Fruit fly (Drosophila melanogaster) whole organism, embryonic: ENCODE data around the gene mRpL30.
A peak's percentile ranks its signal among the peaks of the same experiment; 100 is the strongest.

Experiments
- Antp ChIP-seq: fragments of 200-800 bp; sonication (Bioruptor generic); optimal IDR thresholded peaks from 3 replicates; lab custom pipeline; 2016; ENCODE audit warnings: missing biosample characterization, missing genetic modification characterization
- CG10147 ChIP-seq: fragments of 200-800 bp; sonication (Bioruptor generic); optimal IDR thresholded peaks from 2 replicates; lab custom pipeline; 2019; ENCODE audit warnings: missing biosample characterization, mild to moderate bottlenecking, missing genetic modification characterization, moderate library complexity
- CG10274 ChIP-seq: fragments of 200-800 bp; sonication (Bioruptor generic); optimal IDR thresholded peaks from 3 replicates; lab custom pipeline; 2017; ENCODE audit warnings: missing biosample characterization, mild to moderate bottlenecking, missing genetic modification characterization
- CG10654 ChIP-seq: fragments of 200-800 bp; sonication (Bioruptor generic); optimal IDR thresholded peaks from 2 replicates; lab custom pipeline; 2016; ENCODE audit warnings: missing biosample characterization, missing genetic modification characterization
- CG10959 ChIP-seq: fragments of 200-800 bp; sonication (Bioruptor generic); IDR thresholded peaks from 2 replicates; pipeline ENCODE4 v1.3.6; 2022; ENCODE audit warnings: missing biosample characterization, missing genetic modification characterization
- CG11093 ChIP-seq: fragments of 200-800 bp; sonication (Bioruptor generic); IDR thresholded peaks from 3 replicates; pipeline ENCODE4 v1.3.6; 2022; ENCODE audit warnings: missing biosample characterization, missing genetic modification characterization
- CG11398 ChIP-seq: fragments of 200-800 bp; sonication (Bioruptor generic); optimal IDR thresholded peaks from 2 replicates; lab custom pipeline; 2016; ENCODE audit warnings: missing biosample characterization, missing genetic modification characterization
- CG11695 ChIP-seq: fragments of 200-800 bp; sonication (Bioruptor generic); IDR thresholded peaks from 3 replicates; pipeline ENCODE4 v1.3.6; 2022; ENCODE audit warnings: missing biosample characterization, missing genetic modification characterization
- CG11696 ChIP-seq: fragments of 200-800 bp; sonication (Bioruptor generic); IDR thresholded peaks from 2 replicates; pipeline ENCODE4 v1.3.6; 2022; ENCODE audit warnings: missing biosample characterization, missing genetic modification characterization
- CG14860 ChIP-seq: fragments of 200-800 bp; sonication (Bioruptor generic); IDR thresholded peaks from 3 replicates; pipeline ENCODE4 v1.3.6; 2022; ENCODE audit warnings: missing biosample characterization, missing genetic modification characterization; ENCODE audit not compliant: partially characterized antibody
- CG15269 ChIP-seq: fragments of 200-800 bp; sonication (Bioruptor generic); optimal IDR thresholded peaks from 2 replicates; lab custom pipeline; 2018; ENCODE audit warnings: missing biosample characterization, mild to moderate bottlenecking, missing genetic modification characterization, moderate library complexity
- CG1529 ChIP-seq: fragments of 200-800 bp; sonication (Bioruptor generic); optimal IDR thresholded peaks from 3 replicates; lab custom pipeline; 2018; ENCODE audit warnings: missing biosample characterization, missing genetic modification characterization
- CG17568 ChIP-seq: fragments of 200-800 bp; sonication (Bioruptor generic); optimal IDR thresholded peaks from 2 replicates; lab custom pipeline; 2018; ENCODE audit warnings: missing biosample characterization, mild to moderate bottlenecking, missing genetic modification characterization, moderate library complexity
- CG2129 ChIP-seq: fragments of 200-800 bp; sonication (Bioruptor generic); IDR thresholded peaks from 2 replicates; pipeline ENCODE4 v1.3.6; 2022; ENCODE audit warnings: missing biosample characterization, missing genetic modification characterization; ENCODE audit not compliant: partially characterized antibody
- CG2678 ChIP-seq: fragments of 200-800 bp; sonication (Bioruptor generic); optimal IDR thresholded peaks from 3 replicates; lab custom pipeline; 2019; ENCODE audit warnings: missing biosample characterization, mild to moderate bottlenecking, missing genetic modification characterization, moderate library complexity
- CG30431 ChIP-seq: fragments of 200-800 bp; sonication (Bioruptor generic); optimal IDR thresholded peaks from 2 replicates; lab custom pipeline; 2017; ENCODE audit warnings: missing biosample characterization, missing genetic modification characterization
- CG34422 ChIP-seq: fragments of 200-800 bp; sonication (Bioruptor generic); IDR thresholded peaks from 3 replicates; pipeline ENCODE4 v1.3.6; 2022; ENCODE audit warnings: missing biosample characterization, missing genetic modification characterization
- CG6175 ChIP-seq: fragments of 200-800 bp; sonication (Bioruptor generic); IDR thresholded peaks from 3 replicates; pipeline ENCODE4 v1.3.6; 2022; ENCODE audit warnings: missing biosample characterization, missing genetic modification characterization
- CG7963 ChIP-seq: fragments of 200-800 bp; sonication (Bioruptor generic); IDR thresholded peaks from 3 replicates; pipeline ENCODE4 v1.3.6; 2022; ENCODE audit warnings: missing biosample characterization, missing genetic modification characterization; ENCODE audit not compliant: partially characterized antibody
- CG7987 ChIP-seq: fragments of 200-800 bp; sonication (Bioruptor generic); optimal IDR thresholded peaks from 2 replicates; lab custom pipeline; 2018; ENCODE audit warnings: missing biosample characterization, mild to moderate bottlenecking, missing genetic modification characterization, moderate library complexity
- CG9876 ChIP-seq: fragments of 200-800 bp; sonication (Bioruptor generic); optimal IDR thresholded peaks from 2 replicates; lab custom pipeline; 2016; ENCODE audit warnings: missing biosample characterization, missing genetic modification characterization
- Deaf1 ChIP-seq: fragments of 200-800 bp; optimal IDR thresholded peaks from 3 replicates; lab custom pipeline; 2019; ENCODE audit warnings: missing biosample characterization, mild to moderate bottlenecking, missing genetic modification characterization, moderate library complexity
- H2.0 ChIP-seq: fragments of 200-800 bp; sonication (Bioruptor generic); IDR thresholded peaks from 2 replicates; pipeline ENCODE4 v1.3.6; 2022; ENCODE audit warnings: missing biosample characterization, missing genetic modification characterization
- Oaz ChIP-seq: fragments of 200-800 bp; sonication (Bioruptor generic); IDR thresholded peaks from 2 replicates; pipeline ENCODE4 v1.3.6; 2022; ENCODE audit warnings: missing biosample characterization, missing genetic modification characterization
- Oli ChIP-seq: fragments of 200-800 bp; sonication (Bioruptor generic); optimal IDR thresholded peaks from 2 replicates; lab custom pipeline; 2018; ENCODE audit warnings: missing biosample characterization, mild to moderate bottlenecking, missing genetic modification characterization, moderate library complexity
- Optix ChIP-seq: fragments of 200-800 bp; sonication (Bioruptor generic); IDR thresholded peaks from 3 replicates; pipeline ENCODE4 v1.3.6; 2022; ENCODE audit warnings: missing biosample characterization, missing genetic modification characterization
- Ravus ChIP-seq: fragments of 200-800 bp; sonication (Bioruptor generic); IDR thresholded peaks from 2 replicates; pipeline ENCODE4 v1.3.6; 2022; ENCODE audit warnings: missing biosample characterization, missing genetic modification characterization
- Side ChIP-seq: fragments of 200-800 bp; sonication (Bioruptor generic); optimal IDR thresholded peaks from 2 replicates; lab custom pipeline; 2016; ENCODE audit warnings: missing biosample characterization, missing genetic modification characterization
- Sin3A ChIP-seq: fragments of >200 bp; optimal IDR thresholded peaks from 2 replicates; lab custom pipeline; 2018
- Spps ChIP-seq: fragments of 200-800 bp; sonication (Bioruptor generic); optimal IDR thresholded peaks from 2 replicates; lab custom pipeline; 2018; ENCODE audit warnings: missing biosample characterization, mild to moderate bottlenecking, missing genetic modification characterization
- TFAM ChIP-seq: fragments of 200-800 bp; sonication (Bioruptor generic); optimal IDR thresholded peaks from 2 replicates; lab custom pipeline; 2017; ENCODE audit warnings: missing biosample characterization, missing genetic modification characterization, inconsistent platforms
- Taf1 ChIP-seq: fragments of 200-800 bp; sonication (Bioruptor generic); IDR thresholded peaks from 2 replicates; pipeline ENCODE4 v1.3.6; 2022; ENCODE audit warnings: missing biosample characterization, missing genetic modification characterization
- Trl ChIP-seq, 3 experiments: fragments of >200 bp in 2 of 3; fragments of 200-800 bp in 1 of 3; sonication (Bioruptor generic) in 1 of 3; optimal IDR thresholded peaks; 2 replicates in 1 of 3; 3 replicates in 2 of 3; lab custom pipeline; 2016 to 2017; ENCODE audit warnings: missing biosample characterization in 1 of 3, missing genetic modification characterization in 1 of 3
- ato ChIP-seq: fragments of 200-800 bp; sonication (Bioruptor generic); IDR thresholded peaks from 2 replicates; pipeline ENCODE4 v1.3.6; 2022; ENCODE audit warnings: missing biosample characterization, missing genetic modification characterization; ENCODE audit not compliant: partially characterized antibody
- cad ChIP-seq: fragments of >200 bp; optimal IDR thresholded peaks from 2 replicates; lab custom pipeline; 2017; ENCODE audit warnings: missing biosample characterization, missing genetic modification characterization
- ci ChIP-seq: fragments of 200-800 bp; sonication (Bioruptor generic); IDR thresholded peaks from 3 replicates; pipeline ENCODE4 v1.3.6; 2022; ENCODE audit warnings: missing biosample characterization, missing genetic modification characterization
- crc ChIP-seq: fragments of 200-800 bp; sonication (Bioruptor generic); optimal IDR thresholded peaks from 2 replicates; lab custom pipeline; 2016; ENCODE audit warnings: missing biosample characterization, missing genetic modification characterization
- en ChIP-seq: fragments of 200-800 bp; sonication (Bioruptor generic); optimal IDR thresholded peaks from 2 replicates; lab custom pipeline; 2016; ENCODE audit warnings: missing biosample characterization, missing genetic modification characterization
- fd102C ChIP-seq: fragments of 200-800 bp; sonication (Bioruptor generic); optimal IDR thresholded peaks from 2 replicates; lab custom pipeline; 2018; ENCODE audit warnings: missing biosample characterization, mild to moderate bottlenecking, missing genetic modification characterization, moderate library complexity
- hbn ChIP-seq: fragments of 200-800 bp; sonication (Bioruptor generic); IDR thresholded peaks from 2 replicates; pipeline ENCODE4 v1.3.6; 2022; ENCODE audit warnings: missing biosample characterization, missing genetic modification characterization; ENCODE audit not compliant: partially characterized antibody
- luna ChIP-seq: fragments of 200-800 bp; sonication (Bioruptor generic); optimal IDR thresholded peaks from 2 replicates; lab custom pipeline; 2016; ENCODE audit warnings: missing biosample characterization, missing genetic modification characterization
- maf-S ChIP-seq: fragments of 200-800 bp; sonication (Bioruptor generic); optimal IDR thresholded peaks from 2 replicates; lab custom pipeline; 2016; ENCODE audit warnings: missing biosample characterization, missing genetic modification characterization
- org-1 ChIP-seq: fragments of 200-800 bp; sonication (Bioruptor generic); optimal IDR thresholded peaks from 2 replicates; lab custom pipeline; 2017; ENCODE audit warnings: missing biosample characterization, missing genetic modification characterization
- pb ChIP-seq: fragments of 200-800 bp; sonication (Bioruptor generic); optimal IDR thresholded peaks from 3 replicates; lab custom pipeline; 2016; ENCODE audit warnings: missing biosample characterization, missing genetic modification characterization
- psq ChIP-seq: fragments of 200-800 bp; sonication (Bioruptor generic); optimal IDR thresholded peaks from 2 replicates; lab custom pipeline; 2017; ENCODE audit warnings: missing biosample characterization, missing genetic modification characterization
- rib ChIP-seq: fragments of 200-800 bp; sonication (Bioruptor generic); IDR thresholded peaks from 2 replicates; pipeline ENCODE4 v1.3.6; 2022; ENCODE audit warnings: missing biosample characterization, missing genetic modification characterization
- schlank ChIP-seq: fragments of 200-800 bp; sonication (Bioruptor generic); optimal IDR thresholded peaks from 2 replicates; lab custom pipeline; 2018; ENCODE audit warnings: missing biosample characterization, mild to moderate bottlenecking, missing genetic modification characterization
- slbo ChIP-seq: fragments of 200-800 bp; sonication (Bioruptor generic); IDR thresholded peaks from 2 replicates; pipeline ENCODE4 v1.3.6; 2022; ENCODE audit warnings: missing biosample characterization, missing genetic modification characterization
- so ChIP-seq: fragments of 200-800 bp; sonication (Bioruptor generic); IDR thresholded peaks from 3 replicates; pipeline ENCODE4 v1.3.6; 2022; ENCODE audit warnings: missing biosample characterization, missing genetic modification characterization
- zen ChIP-seq: fragments of 200-800 bp; sonication (Bioruptor generic); optimal IDR thresholded peaks from 3 replicates; lab custom pipeline; 2018; ENCODE audit warnings: missing biosample characterization, mild to moderate bottlenecking, missing genetic modification characterization, moderate library complexity

The mRpL30 gene

DNA sequence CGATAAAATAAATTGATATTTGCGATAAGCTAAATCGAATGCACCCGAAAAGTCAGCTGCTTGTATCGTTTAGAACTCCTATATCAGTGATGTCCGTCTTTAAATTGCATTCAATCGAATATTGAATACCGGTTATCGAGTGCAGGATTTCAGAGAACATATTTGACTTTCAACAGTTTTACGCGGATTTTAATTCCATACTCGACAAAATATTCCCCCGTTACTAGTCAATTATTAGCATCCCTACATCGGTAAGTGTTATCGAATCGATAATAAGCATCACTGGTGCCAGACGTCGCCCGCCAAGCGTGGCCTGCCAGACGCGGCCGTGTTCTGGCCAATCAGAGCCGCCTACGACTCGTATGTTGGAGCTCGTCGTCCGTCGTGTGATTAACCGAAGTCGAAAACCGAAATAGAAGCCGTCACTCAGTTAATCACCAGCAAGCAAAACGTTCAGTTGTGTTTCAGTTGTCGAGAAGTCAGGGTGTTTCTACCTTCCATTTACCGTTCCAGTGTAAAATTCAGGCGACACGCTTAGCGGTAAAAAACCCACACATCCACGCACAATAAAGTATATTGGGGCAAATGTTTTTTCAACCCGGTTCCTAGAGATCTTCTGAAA is 40.2 kb downstream of the mRpL30 start, which contains the start of gene ctp (continued):
- peak; percentile 44 for TF ChIP-seq CG7987 (GFP tag; lab: Kevin White, UChicago)
- TF ChIP-seq Deaf1 (tag; lab: Kevin White, UChicago): peak; percentile 100
- TF ChIP-seq Side (GFP tag; lab: Kevin White, UChicago): peak; percentile 43
- TF ChIP-seq hbn (GFP tag; lab: Robert Waterston, UW): peak; percentile 68
- no peak for TF ChIP-seq schlank
- no peak for TF ChIP-seq CG11093 (GFP tag; lab: Robert Waterston, UW)
- TF ChIP-seq CG2678 (tag; lab: Kevin White, UChicago): peak; percentile 53
- no peak for TF ChIP-seq CG11696
- peak; percentile 46 for TF ChIP-seq Antp (GFP tag; lab: Kevin White, UChicago)
- no peak for TF ChIP-seq CG30431 (GFP tag; lab: Kevin White, UChicago)
- TF ChIP-seq pb (GFP tag; lab: Kevin White, UChicago): no peak
- peak; percentile 67; the same call in 1 of the 3 replicates for TF ChIP-seq CG34422 (GFP tag; lab: Robert Waterston, UW)
- TF ChIP-seq ato: no peak
- no peak for TF ChIP-seq TFAM (GFP tag; lab: Kevin White, UChicago)
- peak; percentile 71 for TF ChIP-seq CG14860 (GFP tag; lab: Robert Waterston, UW)
- TF ChIP-seq ci (GFP tag; lab: Robert Waterston, UW): peak; percentile 69; the same call in 2 of the 3 replicates
- TF ChIP-seq luna (GFP tag; lab: Kevin White, UChicago): no peak
- peak; percentile 64; the same call in 2 of the 3 replicates for TF ChIP-seq CG7963 (GFP tag; lab: Robert Waterston, UW)
- no peak for TF ChIP-seq CG10959 (GFP tag; lab: Robert Waterston, UW)
- peak; percentile 29 for TF ChIP-seq CG9876
- no peak for TF ChIP-seq Ravus
- no peak for TF ChIP-seq Taf1 (GFP tag; lab: Robert Waterston, UW)
- peak; percentile 15 for TF ChIP-seq CG10147 (GFP tag; lab: Kevin White, UChicago)
- no peak for TF ChIP-seq Oaz (GFP tag; lab: Robert Waterston, UW)
- no peak for TF ChIP-seq CG6175 (GFP tag; lab: Robert Waterston, UW)
- TF ChIP-seq crc (GFP tag; lab: Kevin White, UChicago): no peak
- peak; percentile 13 for TF ChIP-seq org-1 (GFP tag; lab: Kevin White, UChicago)
- TF ChIP-seq Sin3A (lab: Kevin White, UChicago): no peak
- TF ChIP-seq cad: no peak
- peak; percentile 45 for TF ChIP-seq zen (tag; lab: Kevin White, UChicago)
- 0 out of 3 replicates have a peak, but pooled peaks have one; percentile 38 for TF ChIP-seq so
- TF ChIP-seq CG17568: peak; percentile 54
- no peak for TF ChIP-seq Spps (tag; lab: Kevin White, UChicago)
- TF ChIP-seq CG1529: no peak
- peak; percentile 23 for TF ChIP-seq maf-S
- TF ChIP-seq Trl (optimal IDR thresholded peaks at IDR 0.05; lab: Kevin White, UChicago): no peak
- peak; percentile 48 for TF ChIP-seq Trl (GFP tag; optimal IDR thresholded peaks at IDR 0.05; lab: Kevin White, UChicago)
- TF ChIP-seq en (GFP tag; lab: Kevin White, UChicago): no peak
- no peak for TF ChIP-seq CG10274
- 0 out of 2 replicates have a peak, but pooled peaks have one; percentile 23 for TF ChIP-seq CG2129 (GFP tag; lab: Robert Waterston, UW)
- TF ChIP-seq psq: no peak
- TF ChIP-seq Optix: no peak
- TF ChIP-seq CG15269 (tag; lab: Kevin White, UChicago): peak; percentile 40
- TF ChIP-seq CG11398: no peak
- TF ChIP-seq CG10654 (GFP tag; lab: Kevin White, UChicago): no peak
- 0 out of 2 replicates have a peak, but pooled peaks have one; percentile 74 for TF ChIP-seq rib
- TF ChIP-seq CG11695 (GFP tag; lab: Robert Waterston, UW): 0 out of 3 replicates have a peak, but pooled peaks have one; percentile 26
- TF ChIP-seq fd102C (GFP tag; lab: Kevin White, UChicago): no peak
- peak; percentile 4; the same call in 1 of the 2 replicates for TF ChIP-seq H2.0 (GFP tag; lab: Robert Waterston, UW)
- TF ChIP-seq Oli (tag; lab: Kevin White, UChicago): peak; percentile 30
- peak; percentile 70 for TF ChIP-seq slbo
